Worm (Caenorhabditis elegans): ENCODE results near the gene sto-6.

The sto-6 gene

DNA sequence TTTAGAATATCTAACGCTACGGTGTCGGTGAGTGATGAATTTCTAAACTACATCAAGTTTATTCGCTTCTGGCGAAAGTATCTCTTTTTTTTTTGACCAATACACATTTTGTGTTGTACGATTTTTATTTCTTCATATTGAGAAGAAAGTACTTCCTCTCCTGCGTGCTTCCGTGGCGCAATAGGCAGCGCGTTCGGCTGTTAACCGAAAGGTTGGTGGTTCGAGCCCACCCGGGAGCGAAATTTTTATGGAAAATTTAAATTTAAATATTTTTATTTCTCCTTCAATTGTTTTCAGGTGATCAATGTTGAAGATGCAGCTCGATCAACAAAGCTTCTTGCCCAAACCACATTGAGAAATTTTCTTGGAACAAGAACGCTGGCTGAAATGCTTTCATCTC is 13.3 kb downstream of the sto-6 start:
- TF ChIP-seq him-1 (tag; optimal IDR thresholded peaks at IDR 0.05) (no peak), dao-5 (tag; optimal IDR thresholded peaks at IDR 0.05) (no peak), W03F9.2 (tag; optimal IDR thresholded peaks at IDR 0.05) (no peak)

DNA sequence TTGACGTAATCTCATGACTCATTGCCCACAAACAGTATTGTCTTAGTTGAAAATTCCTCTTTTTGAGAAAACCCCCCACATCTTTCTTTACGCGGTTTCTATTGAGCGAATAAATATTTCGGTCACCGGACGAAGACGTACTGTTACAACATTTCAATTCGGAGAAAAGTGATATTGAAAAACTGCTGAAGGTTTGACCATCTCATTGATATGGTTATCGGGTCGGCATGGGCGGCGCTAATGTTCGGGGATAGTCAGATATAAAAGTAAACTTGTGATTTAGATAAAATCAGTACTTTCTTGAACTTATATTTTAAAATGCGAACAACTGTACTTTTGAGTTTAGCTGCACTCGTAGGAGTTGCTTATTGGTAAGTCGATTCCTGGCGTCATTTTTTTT is 15.0 kb downstream of the sto-6 start, which contains the start of gene T04F8.8:
Gene T04F8.8 (plus strand): TSS at position 301 of the 400 bp plus-strand sequence.
- TF ChIP-seq W03F9.2 (tag; optimal IDR thresholded peaks at IDR 0.05), result no peak
- TF ChIP-seq dao-5 (tag; optimal IDR thresholded peaks at IDR 0.05), result no peak
- no peak for TF ChIP-seq him-1 (tag; optimal IDR thresholded peaks at IDR 0.05)

DNA sequence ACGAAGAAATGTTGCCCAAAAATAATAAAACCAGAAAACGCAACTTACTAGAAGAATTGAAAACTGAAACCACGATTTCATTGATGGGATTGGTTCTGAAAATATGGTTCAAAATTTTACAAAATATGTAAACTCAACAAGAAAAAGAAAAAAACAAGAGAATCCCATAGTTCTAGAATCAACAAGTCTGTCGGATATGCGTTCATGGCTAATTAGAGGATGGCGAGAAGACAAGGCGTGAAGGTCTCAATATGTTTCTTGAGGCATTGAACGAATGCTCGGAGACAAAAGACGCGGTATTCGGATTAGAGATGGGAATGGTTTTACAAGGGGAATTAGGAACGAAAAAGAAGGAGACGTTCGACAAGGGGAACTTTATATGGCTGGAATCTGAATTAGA is 18.5 kb downstream of the sto-6 start, which contains the start of gene cutl-11:
Gene cutl-11 (minus strand): TSS at position 101 of the 400 bp plus-strand sequence.
- TF ChIP-seq W03F9.2 (tag; optimal IDR thresholded peaks at IDR 0.05) (no peak), dao-5 (tag; optimal IDR thresholded peaks at IDR 0.05) (no peak)

DNA sequence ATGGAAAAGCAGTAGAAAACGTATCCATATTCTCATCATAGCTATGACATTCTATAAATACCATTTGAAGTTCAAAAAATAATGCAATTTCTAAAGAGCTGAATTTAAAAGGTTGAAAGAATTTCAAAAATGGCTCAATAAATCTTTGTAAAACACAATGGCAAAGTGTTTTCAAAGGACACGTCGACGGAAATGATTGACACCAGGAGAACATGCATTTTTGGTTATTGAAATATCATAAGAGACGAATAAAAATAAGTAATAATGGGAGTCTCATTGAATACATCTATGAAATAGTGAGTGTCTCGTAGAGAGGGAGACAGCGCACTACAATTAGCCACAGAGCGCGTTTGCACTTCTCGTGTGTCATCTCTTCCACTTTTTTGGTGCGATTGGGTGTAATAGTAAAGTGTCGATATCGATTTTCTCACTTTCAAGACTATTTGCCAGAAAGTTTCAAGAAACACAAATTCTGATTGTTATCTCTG is 24.4 kb downstream of the sto-6 start, which contains the start of gene T04F8.2:
Gene T04F8.2 (minus strand): TSS at position 51 of the 488 bp plus-strand sequence.
- TF ChIP-seq dao-5 (tag; optimal IDR thresholded peaks at IDR 0.05) (no peak), W03F9.2 (tag; optimal IDR thresholded peaks at IDR 0.05) (peak; percentile 65), him-1 (tag; optimal IDR thresholded peaks at IDR 0.05) (no peak)

DNA sequence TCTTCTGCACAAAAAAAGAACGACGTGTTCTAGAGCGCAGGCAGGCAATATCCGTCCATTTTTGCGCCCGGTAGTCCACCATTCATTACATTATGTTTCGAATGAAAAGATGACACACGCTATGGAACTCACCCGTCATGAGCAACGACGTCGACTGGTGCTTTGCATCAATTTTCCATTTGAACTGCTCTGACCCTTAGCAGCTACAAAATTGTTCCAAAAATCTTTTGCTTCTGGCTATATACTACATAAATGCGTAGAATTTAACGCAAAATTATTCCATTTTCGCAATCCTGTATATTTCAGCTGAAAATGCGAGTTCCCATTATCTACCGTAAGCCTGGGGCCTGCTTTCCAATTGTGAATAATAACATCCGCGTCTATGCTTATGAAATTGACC is 26.1 kb downstream of the sto-6 start, which contains the start of gene T04F8.3:
Gene T04F8.3 (plus strand): TSS at position 301 of the 400 bp plus-strand sequence.
- no peak for TF ChIP-seq dao-5 (tag; optimal IDR thresholded peaks at IDR 0.05)
- no peak for TF ChIP-seq W03F9.2 (tag; optimal IDR thresholded peaks at IDR 0.05)
- no peak for TF ChIP-seq him-1 (tag; optimal IDR thresholded peaks at IDR 0.05)

DNA sequence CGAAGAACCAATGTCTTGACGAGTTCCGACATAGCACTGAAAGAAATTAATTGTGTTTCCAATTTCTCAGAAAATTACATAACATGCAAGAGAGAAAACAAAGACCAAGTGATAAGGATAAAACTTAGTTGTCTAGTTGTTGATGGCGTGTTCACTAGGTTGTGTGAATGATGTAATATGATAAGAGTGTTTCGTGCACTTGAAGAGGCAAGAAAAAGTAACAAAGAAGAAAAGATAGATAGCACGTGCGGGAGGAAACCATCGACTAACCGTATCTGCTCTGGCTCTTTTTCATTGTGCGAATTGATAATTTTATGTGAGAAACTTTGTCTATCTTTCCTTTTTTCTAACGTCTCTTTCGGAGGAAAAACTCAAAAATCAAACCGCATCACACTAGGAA is 29.4 kb downstream of the sto-6 start, which contains the start of gene sfxn-1.5:
Gene sfxn-1.5 (minus strand): TSS at position 36 of the 400 bp plus-strand sequence.
- no peak for TF ChIP-seq W03F9.2 (tag; optimal IDR thresholded peaks at IDR 0.05)
- TF ChIP-seq dao-5 (tag; optimal IDR thresholded peaks at IDR 0.05), result no peak
- TF ChIP-seq him-1 (tag; optimal IDR thresholded peaks at IDR 0.05), result no peak

DNA sequence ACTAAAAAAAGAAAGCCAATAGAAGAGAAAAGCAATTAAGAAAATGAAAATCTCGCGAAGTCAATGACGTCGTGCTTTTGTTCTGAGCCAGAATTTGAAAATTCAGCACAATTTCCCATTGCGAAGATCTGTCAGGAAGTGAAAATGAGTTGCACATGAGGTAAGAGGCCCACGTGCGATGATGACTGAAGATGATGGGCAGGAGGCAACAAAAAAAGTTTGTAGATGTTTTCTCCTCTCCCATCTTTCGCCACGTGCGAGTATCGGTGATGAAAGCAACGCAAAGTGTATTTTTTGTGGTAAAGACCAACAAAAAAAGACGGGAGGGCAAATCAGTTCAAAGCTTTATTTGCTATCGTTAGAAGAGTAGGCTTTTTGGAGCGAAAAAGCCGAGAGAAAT is 29.9 kb downstream of the sto-6 start:
- TF ChIP-seq dao-5 (tag; optimal IDR thresholded peaks at IDR 0.05) (no peak), W03F9.2 (tag; optimal IDR thresholded peaks at IDR 0.05) (no peak), him-1 (tag; optimal IDR thresholded peaks at IDR 0.05) (no peak)

DNA sequence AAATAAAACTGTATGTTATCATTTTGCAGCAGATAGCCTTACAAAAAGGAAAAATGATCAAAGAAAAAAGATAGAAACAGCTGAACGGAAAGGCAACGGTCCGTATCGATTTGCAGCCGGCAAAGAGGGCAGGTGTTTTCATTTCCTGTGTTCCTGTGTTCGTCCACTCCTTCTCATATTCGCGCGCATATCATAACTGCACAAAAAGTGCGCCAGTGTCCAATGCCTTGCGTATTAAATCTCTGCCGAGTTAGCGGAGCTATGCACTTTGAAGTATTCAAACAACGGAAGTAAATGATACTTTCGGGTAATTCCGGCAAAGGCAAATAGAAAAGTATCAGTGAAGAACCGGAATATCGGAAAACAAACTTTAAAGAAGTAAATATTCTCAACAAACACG is 30.4 kb downstream of the sto-6 start:
- TF ChIP-seq W03F9.2 (tag; optimal IDR thresholded peaks at IDR 0.05) (no peak), dao-5 (tag; optimal IDR thresholded peaks at IDR 0.05) (no peak), him-1 (tag; optimal IDR thresholded peaks at IDR 0.05) (no peak)

DNA sequence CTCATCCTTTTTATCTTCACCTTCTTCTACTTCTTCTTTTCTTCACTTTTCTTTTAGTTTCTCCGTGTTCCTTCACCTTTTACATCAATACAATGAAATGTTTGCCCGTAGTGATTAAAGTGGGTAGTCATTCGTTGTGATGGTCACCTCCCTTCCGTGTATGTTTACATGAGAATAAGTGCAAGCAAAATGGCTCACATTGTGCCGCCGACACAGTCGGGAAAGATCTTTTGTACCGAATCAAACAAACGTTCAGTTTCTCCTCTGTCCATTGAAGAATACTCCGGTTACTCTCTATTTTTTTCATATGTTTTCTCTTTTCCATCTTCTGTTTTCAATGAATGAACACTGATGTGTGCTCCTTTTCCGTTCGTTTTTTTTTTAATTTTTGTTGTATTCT is 32.0 kb downstream of the sto-6 start:
- TF ChIP-seq dao-5 (tag; optimal IDR thresholded peaks at IDR 0.05) (no peak), W03F9.2 (tag; optimal IDR thresholded peaks at IDR 0.05) (no peak), him-1 (tag; optimal IDR thresholded peaks at IDR 0.05) (no peak)

DNA sequence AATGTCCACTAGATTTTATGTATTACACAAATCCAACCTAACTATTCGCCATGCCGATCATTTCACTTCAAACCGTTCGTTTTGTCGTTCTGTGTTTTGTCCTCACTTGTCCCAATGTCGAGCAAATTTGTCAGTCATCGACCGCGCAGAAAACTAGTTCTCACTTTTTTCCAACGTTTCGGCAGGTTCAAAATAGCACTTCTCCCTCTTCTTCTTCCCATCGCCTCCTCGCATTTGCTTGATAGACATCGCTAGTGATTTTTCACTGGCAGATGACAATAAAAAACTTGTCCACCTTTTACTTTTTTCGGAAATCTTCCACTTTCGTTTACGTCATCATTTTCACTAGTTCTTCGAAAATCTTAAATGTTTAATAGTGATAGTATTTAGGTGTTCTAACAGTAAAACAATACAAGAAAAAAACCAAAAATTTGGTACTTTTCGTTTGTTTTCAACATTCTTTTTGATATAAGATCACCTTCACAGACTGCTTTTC is 33.4 kb downstream of the sto-6 start:
- TF ChIP-seq dao-5 (tag; optimal IDR thresholded peaks at IDR 0.05) (no peak), him-1 (tag; optimal IDR thresholded peaks at IDR 0.05) (no peak), W03F9.2 (tag; optimal IDR thresholded peaks at IDR 0.05) (no peak)

DNA sequence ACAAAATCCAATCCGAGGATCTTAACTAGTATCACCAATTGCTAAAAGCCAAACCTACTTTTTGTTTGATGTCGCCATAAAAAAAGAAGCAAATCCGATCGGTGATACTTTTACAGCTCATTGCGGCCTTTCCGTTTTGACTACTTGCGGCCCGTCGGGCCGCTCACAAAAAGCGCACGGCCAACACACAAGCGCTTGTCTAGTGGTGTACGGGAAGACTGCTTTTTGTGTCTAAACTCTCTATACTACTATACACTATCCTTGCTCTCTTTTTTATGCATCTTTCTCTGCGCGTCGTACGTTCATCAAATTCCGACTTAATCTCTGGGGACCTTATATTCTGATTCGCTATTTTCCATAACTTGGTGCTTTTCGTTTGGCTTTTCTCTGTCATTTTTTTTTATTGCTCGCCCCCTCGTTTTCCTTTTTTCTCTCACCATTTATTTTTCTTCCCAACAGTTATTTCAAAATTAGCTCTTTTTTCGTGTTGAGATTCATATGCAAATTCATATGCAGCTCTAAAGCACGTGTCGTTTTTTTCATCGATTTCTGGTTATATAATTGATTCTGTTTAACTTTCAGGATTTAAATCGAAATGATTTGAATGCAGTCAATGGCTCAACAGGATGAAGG is 34.5 kb downstream of the sto-6 start, which contains the start of gene noca-2:
Gene noca-2 (plus strand): TSS at position 583 of the 633 bp plus-strand sequence.
- TF ChIP-seq him-1 (tag; optimal IDR thresholded peaks at IDR 0.05) (no peak), dao-5 (tag; optimal IDR thresholded peaks at IDR 0.05) (no peak), W03F9.2 (tag; optimal IDR thresholded peaks at IDR 0.05) (no peak)

DNA sequence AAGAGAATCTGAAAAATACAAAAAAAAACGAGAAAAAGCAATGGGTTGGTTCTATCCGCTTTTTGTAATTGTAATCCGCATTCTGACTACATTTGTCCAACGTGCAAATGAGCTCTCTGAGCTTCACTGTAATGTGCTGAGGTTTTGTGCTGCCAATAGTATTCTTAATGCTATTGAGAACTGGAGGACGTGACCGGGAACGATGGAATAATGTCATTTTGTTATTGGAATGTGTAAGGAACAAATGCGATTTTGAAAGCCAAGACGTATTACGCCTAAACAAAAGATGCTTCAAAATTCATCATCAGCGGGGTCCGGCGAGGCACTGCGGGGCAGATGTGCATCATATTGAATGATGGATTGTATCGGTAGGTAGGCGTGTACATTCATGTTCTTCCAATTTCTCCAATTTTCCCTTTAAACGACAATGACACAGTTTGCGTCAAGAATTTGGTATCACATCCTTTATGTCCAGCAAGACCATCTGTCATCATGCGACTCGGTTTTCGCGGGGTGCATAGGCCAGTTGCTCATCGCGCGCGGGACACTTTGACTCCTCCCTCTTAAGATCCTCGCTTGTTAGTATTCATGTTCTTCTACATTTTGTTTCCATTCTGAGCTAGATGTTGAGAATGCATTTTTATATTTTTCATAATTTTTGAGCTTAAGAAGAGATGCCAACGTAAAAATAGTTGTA is 41.0 kb downstream of the sto-6 start:
- no peak for TF ChIP-seq dao-5 (tag; optimal IDR thresholded peaks at IDR 0.05)
- no peak for TF ChIP-seq W03F9.2 (tag; optimal IDR thresholded peaks at IDR 0.05)
- no peak for TF ChIP-seq him-1 (tag; optimal IDR thresholded peaks at IDR 0.05)

DNA sequence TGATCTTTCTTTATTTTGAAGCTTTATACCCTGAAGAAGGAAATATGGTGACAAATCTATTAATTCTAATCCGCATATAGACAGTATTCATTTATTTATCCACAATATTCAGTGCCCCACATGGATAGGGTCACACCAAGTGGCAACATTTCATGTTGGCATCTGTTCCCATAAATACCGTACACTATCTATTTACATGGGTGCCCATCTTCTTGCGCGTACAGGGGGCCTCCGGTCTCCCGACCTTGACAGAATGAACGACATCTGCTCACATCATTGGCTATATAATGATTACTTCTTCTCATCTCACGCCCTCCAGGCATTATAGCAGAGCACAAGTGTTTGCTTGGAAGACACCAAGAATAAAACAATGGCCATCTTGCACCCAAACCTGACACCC is 43.4 kb downstream of the sto-6 start:
- TF ChIP-seq dao-5 (tag; optimal IDR thresholded peaks at IDR 0.05) (no peak), W03F9.2 (tag; optimal IDR thresholded peaks at IDR 0.05) (no peak), him-1 (tag; optimal IDR thresholded peaks at IDR 0.05) (no peak)

All from whole organism, L4/young adult.